Fruit fly (Drosophila melanogaster) whole organism, wandering third instar larva: ENCODE data around the gene hwt.

Experiments
- Abd-B ChIP-seq: fragments of >200 bp; optimal IDR thresholded peaks from 2 replicates; lab custom pipeline; 2017; ENCODE audit warnings: missing biosample characterization, missing genetic modification characterization
- CG32264 ChIP-seq: fragments of 200-800 bp; sonication (Bioruptor generic); optimal IDR thresholded peaks from 2 replicates; lab custom pipeline; 2016; ENCODE audit warnings: missing biosample characterization, missing genetic modification characterization
- CG9705 ChIP-seq: fragments of 200-800 bp; sonication (Bioruptor generic); optimal IDR thresholded peaks from 2 replicates; lab custom pipeline; 2018; ENCODE audit warnings: missing biosample characterization, mild to moderate bottlenecking, missing genetic modification characterization
- CrebA ChIP-seq: fragments of 200-800 bp; sonication (Bioruptor generic); optimal IDR thresholded peaks from 2 replicates; lab custom pipeline; 2016; ENCODE audit warnings: missing biosample characterization, mild to moderate bottlenecking, missing genetic modification characterization, borderline replicate concordance
- Dfd ChIP-seq: fragments of >200 bp; optimal IDR thresholded peaks from 2 replicates; lab custom pipeline; 2017; ENCODE audit warnings: missing biosample characterization, missing genetic modification characterization
- Dif ChIP-seq: fragments of 200-275, 200-300 bp; sonication (Bioruptor generic); optimal IDR thresholded peaks from 2 replicates; lab custom pipeline; 2018; ENCODE audit warnings: missing biosample characterization, missing genetic modification characterization; ENCODE audit not compliant: partially characterized antibody
- GATAd ChIP-seq: sonication (Bioruptor generic); optimal IDR thresholded peaks from 2 replicates; lab custom pipeline; 2016; ENCODE audit warnings: missing biosample characterization, missing genetic modification characterization
- HLH106 ChIP-seq: fragments of 200-800 bp; optimal IDR thresholded peaks from 3 replicates; lab custom pipeline; 2019; ENCODE audit warnings: missing biosample characterization, mild to moderate bottlenecking, missing genetic modification characterization, moderate library complexity
- Hnf4 ChIP-seq: fragments of 200-800 bp; sonication (Bioruptor generic); optimal IDR thresholded peaks from 2 replicates; lab custom pipeline; 2016; ENCODE audit warnings: missing biosample characterization, mild to moderate bottlenecking, missing genetic modification characterization
- Hr78 ChIP-seq: fragments of >200 bp; optimal IDR thresholded peaks from 2 replicates; lab custom pipeline; 2017; ENCODE audit warnings: missing biosample characterization, missing genetic modification characterization
- Hr83 ChIP-seq: fragments of 200-300 bp; sonication (Bioruptor generic); optimal IDR thresholded peaks from 2 replicates; lab custom pipeline; 2016; ENCODE audit warnings: missing biosample characterization, mild to moderate bottlenecking, missing genetic modification characterization, moderate library complexity; ENCODE audit not compliant: poor library complexity, severe bottlenecking
- Jra ChIP-seq: sonication (Bioruptor generic); optimal IDR thresholded peaks from 2 replicates; lab custom pipeline; 2016; ENCODE audit warnings: missing biosample characterization, missing genetic modification characterization
- Mio ChIP-seq: sonication (Bioruptor generic); optimal IDR thresholded peaks from 2 replicates; lab custom pipeline; 2016; ENCODE audit warnings: missing biosample characterization, missing genetic modification characterization
- Myc ChIP-seq: fragments of >200 bp; optimal IDR thresholded peaks from 2 replicates; lab custom pipeline; 2017
- N ChIP-seq: fragments of >200 bp; optimal IDR thresholded peaks from 2 replicates; lab custom pipeline; 2018; ENCODE audit warnings: missing biosample characterization, missing external identifiers, missing genetic modification characterization
- OdsH ChIP-seq: fragments of 200-800 bp; sonication (Bioruptor generic); optimal IDR thresholded peaks from 2 replicates; lab custom pipeline; 2016; ENCODE audit warnings: missing biosample characterization, mild to moderate bottlenecking, missing genetic modification characterization
- Rel ChIP-seq, 2 experiments: fragments of 200-800 bp; sonication (Bioruptor generic) in 1 of 2; optimal IDR thresholded peaks; 2 replicates in 1 of 2; 3 replicates in 1 of 2; lab custom pipeline; 2016 to 2019; ENCODE audit warnings: mild to moderate bottlenecking in 2 of 2, missing biosample characterization in 2 of 2, missing genetic modification characterization in 2 of 2, moderate library complexity in 1 of 2
- Sp1 ChIP-seq: fragments of 200-800 bp; sonication (Bioruptor generic); optimal IDR thresholded peaks from 3 replicates; lab custom pipeline; 2019; ENCODE audit warnings: missing biosample characterization, mild to moderate bottlenecking, missing genetic modification characterization, moderate library complexity
- Vsx2 ChIP-seq: fragments of 200-300, 225-300 bp; sonication (Bioruptor generic); optimal IDR thresholded peaks from 2 replicates; lab custom pipeline; 2018; ENCODE audit warnings: missing biosample characterization, missing genetic modification characterization; ENCODE audit not compliant: partially characterized antibody
- br ChIP-seq: fragments of 200-800 bp; sonication (Bioruptor generic); optimal IDR thresholded peaks from 2 replicates; lab custom pipeline; 2016; ENCODE audit warnings: missing biosample characterization, missing genetic modification characterization
- brk ChIP-seq: fragments of 200-800 bp; sonication (Bioruptor generic); optimal IDR thresholded peaks from 2 replicates; lab custom pipeline; 2016; ENCODE audit warnings: missing biosample characterization, mild to moderate bottlenecking, missing genetic modification characterization
- dl ChIP-seq, 2 experiments: fragments of 175-275, 200-275 bp in 1 of 2; fragments of 200-275 bp in 1 of 2; sonication (Bioruptor generic); optimal IDR thresholded peaks; lab custom pipeline; 2018; ENCODE audit warnings: mild to moderate bottlenecking in 2 of 2, missing biosample characterization in 2 of 2, missing genetic modification characterization in 2 of 2, moderate library complexity in 2 of 2; ENCODE audit not compliant: partially characterized antibody in 2 of 2, insufficient read depth in 1 of 2
- dmrt93B ChIP-seq: fragments of 200-800 bp; sonication (Bioruptor generic); optimal IDR thresholded peaks from 2 replicates; lab custom pipeline; 2018; ENCODE audit warnings: missing biosample characterization, mild to moderate bottlenecking, missing genetic modification characterization
- ey ChIP-seq: fragments of 200-800 bp; sonication (Bioruptor generic); optimal IDR thresholded peaks from 2 replicates; lab custom pipeline; 2016; ENCODE audit warnings: missing biosample characterization, missing genetic modification characterization
- foxo ChIP-seq, 2 experiments: fragments of 200-800 bp; sonication (Bioruptor generic); optimal IDR thresholded peaks; 2 replicates in 1 of 2; 3 replicates in 1 of 2; lab custom pipeline; 2016 to 2017; ENCODE audit warnings: missing biosample characterization in 2 of 2, missing genetic modification characterization in 2 of 2
- fru ChIP-seq: fragments of 200-800 bp; sonication (Bioruptor generic); optimal IDR thresholded peaks from 3 replicates; lab custom pipeline; 2016; ENCODE audit warnings: missing biosample characterization, mild to moderate bottlenecking, missing genetic modification characterization
- h ChIP-seq: fragments of 200-800 bp; sonication (Bioruptor generic); optimal IDR thresholded peaks from 3 replicates; lab custom pipeline; 2016; ENCODE audit warnings: missing biosample characterization, mild to moderate bottlenecking, missing genetic modification characterization
- jim ChIP-seq: fragments of 175-275, 200-325 bp; sonication (Bioruptor generic); optimal IDR thresholded peaks from 2 replicates; lab custom pipeline; 2016; ENCODE audit warnings: missing biosample characterization, mild to moderate bottlenecking, missing genetic modification characterization
- lola ChIP-seq: fragments of >200 bp; optimal IDR thresholded peaks from 2 replicates; lab custom pipeline; 2017; ENCODE audit warnings: missing biosample characterization, missing genetic modification characterization
- psq ChIP-seq: fragments of 200-800 bp; sonication (Bioruptor generic); optimal IDR thresholded peaks from 3 replicates; lab custom pipeline; 2017; ENCODE audit warnings: missing biosample characterization, mild to moderate bottlenecking, missing genetic modification characterization, moderate library complexity
- rgr ChIP-seq: fragments of 200-800 bp; sonication (Bioruptor generic); optimal IDR thresholded peaks from 3 replicates; lab custom pipeline; 2016; ENCODE audit warnings: missing biosample characterization, mild to moderate bottlenecking, missing genetic modification characterization
- sage ChIP-seq: fragments of 200-800 bp; sonication (Bioruptor generic); optimal IDR thresholded peaks from 2 replicates; lab custom pipeline; 2016; ENCODE audit warnings: missing biosample characterization, mild to moderate bottlenecking, missing genetic modification characterization
- sv ChIP-seq: fragments of 200-800 bp; sonication (Bioruptor generic); optimal IDR thresholded peaks from 3 replicates; lab custom pipeline; 2016; ENCODE audit warnings: missing biosample characterization, missing genetic modification characterization
- usp ChIP-seq: fragments of >200 bp; optimal IDR thresholded peaks from 2 replicates; lab custom pipeline; 2017; ENCODE audit warnings: missing biosample characterization, missing genetic modification characterization
- woc ChIP-seq: sonication (Bioruptor generic); optimal IDR thresholded peaks from 2 replicates; lab custom pipeline; 2016; ENCODE audit warnings: missing biosample characterization, mild to moderate bottlenecking, missing genetic modification characterization

Gene hwt

DNA sequence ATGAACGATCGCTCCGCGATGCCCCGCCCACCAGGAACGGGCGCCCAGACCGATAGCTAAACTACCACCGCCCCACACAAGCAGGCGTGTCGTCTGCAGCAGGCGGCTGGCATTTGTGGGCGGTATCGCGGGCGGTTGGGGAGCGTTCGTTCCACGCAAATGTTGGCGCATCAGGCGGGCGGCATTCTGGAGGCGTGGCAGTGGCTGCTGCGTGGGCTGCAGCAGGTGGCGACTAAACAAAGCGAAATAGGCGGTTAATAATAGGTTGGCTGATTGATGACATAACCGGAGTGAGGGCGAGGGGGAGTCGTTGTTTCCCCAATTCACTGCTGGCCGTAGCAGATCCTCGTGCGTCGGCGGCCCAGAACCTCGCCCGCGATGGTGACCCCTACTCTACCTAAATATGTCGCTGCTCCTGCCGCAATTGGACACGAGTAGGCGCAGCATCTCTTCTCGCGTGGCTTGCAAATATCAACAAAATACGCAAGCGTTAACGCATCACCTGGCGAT lies 26.9 kb upstream of the hwt start:
- no peak for TF ChIP-seq Jra
- no peak for TF ChIP-seq HLH106 (tag; lab: Kevin White, UChicago)
- TF ChIP-seq Mio (GFP tag; lab: Kevin White, UChicago) = no peak
- TF ChIP-seq dl (GFP tag; optimal IDR thresholded peaks at IDR 0.05; lab: Kevin White, UChicago; ENCODE audit: insufficient read depth in 1 of 2, partially characterized antibody in 2 of 2) = no peak

DNA sequence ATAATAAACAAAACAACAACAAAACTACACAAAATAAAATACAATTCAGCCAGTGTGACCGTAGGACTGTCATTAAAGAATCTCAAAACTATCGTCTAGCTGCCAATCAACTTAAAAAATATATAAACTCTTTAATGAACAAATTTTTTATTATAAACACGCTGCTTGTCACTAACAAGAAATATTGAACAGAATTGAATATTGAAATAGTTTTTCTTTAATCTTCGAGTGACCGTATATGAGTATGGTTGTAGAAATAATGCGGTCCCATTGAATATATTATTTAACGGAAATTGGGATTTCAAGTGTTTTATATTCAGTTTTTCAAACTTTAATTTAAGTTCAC lies 23.8 kb upstream of the hwt start, which contains the start of gene LIMK1:
TSS of gene LIMK1 (minus strand) at position 73 of the 346 bp plus-strand sequence.
- TF ChIP-seq Rel (GFP tag; optimal IDR thresholded peaks at IDR 0.05; lab: Kevin White, UChicago) (no peak), Rel (tag; optimal IDR thresholded peaks at IDR 0.05; lab: Kevin White, UChicago) (peak; percentile 65), Myc (lab: Kevin White, UChicago) (no peak)
- TF ChIP-seq, all 38 proteins: peak for 1

DNA sequence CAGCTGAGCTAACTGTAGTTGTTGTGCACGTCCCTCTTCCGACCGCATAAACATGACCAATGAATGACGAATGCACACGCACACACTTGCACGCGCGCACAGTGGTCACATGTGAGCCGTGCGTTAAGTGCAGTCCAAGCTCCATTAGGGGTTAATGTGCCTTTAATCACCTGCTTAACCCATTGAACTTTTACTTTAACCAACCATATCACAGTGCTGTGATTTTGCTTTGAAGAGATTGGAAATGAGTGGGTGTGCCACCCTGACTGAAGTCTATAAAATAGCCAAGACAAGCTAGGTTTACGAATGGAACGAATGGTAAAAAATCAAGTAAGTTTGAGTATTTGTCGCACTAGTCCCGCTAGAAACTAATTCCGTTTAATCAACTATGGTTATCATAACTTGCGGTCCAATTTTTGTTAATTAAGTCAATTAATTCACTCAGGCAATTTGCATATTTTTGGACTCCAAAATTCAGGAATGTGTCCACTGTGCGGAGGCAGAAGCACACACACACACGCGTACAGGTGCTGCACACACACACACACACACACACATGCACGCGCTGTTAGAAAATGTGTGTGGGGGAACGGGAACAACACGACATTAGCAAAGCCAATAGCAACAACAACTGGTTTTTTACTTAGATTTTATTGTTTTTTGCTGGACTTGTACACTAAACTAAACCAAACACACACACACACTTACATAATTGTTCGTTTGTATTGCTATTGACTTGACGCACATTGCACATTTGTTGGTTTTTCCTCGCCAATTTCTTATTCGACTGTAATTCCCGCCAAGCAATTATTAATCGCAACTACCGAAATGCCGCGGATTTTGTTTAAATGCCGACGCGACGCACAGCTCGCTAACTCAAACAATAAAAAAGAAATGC lies 23.2 kb upstream of the hwt start:
- peak; percentile 76 for TF ChIP-seq br (GFP tag; lab: Kevin White, UChicago)
- TF ChIP-seq sage = no peak
- TF ChIP-seq Jra = peak; percentile 62
- TF ChIP-seq psq (GFP tag; lab: Kevin White, UChicago) = peak; percentile 64
- TF ChIP-seq Mio (GFP tag; lab: Kevin White, UChicago) = no peak
- no peak for TF ChIP-seq sv
- no peak for TF ChIP-seq Dif (GFP tag; lab: Kevin White, UChicago)
- TF ChIP-seq GATAd (GFP tag; lab: Kevin White, UChicago) = no peak
- TF ChIP-seq Hr78 (GFP tag; lab: Kevin White, UChicago) = no peak
- peak; percentile 77 for TF ChIP-seq fru (GFP tag; lab: Kevin White, UChicago)
- peak; percentile 50 for TF ChIP-seq N
- no peak for TF ChIP-seq Hnf4 (GFP tag; lab: Kevin White, UChicago)
- TF ChIP-seq CG9705 (GFP tag; lab: Kevin White, UChicago) = peak; percentile 51
- peak; percentile 67 for TF ChIP-seq dmrt93B (GFP tag; lab: Kevin White, UChicago)
- TF ChIP-seq HLH106 (tag; lab: Kevin White, UChicago) = peak; percentile 60
- peak; percentile 60 for TF ChIP-seq OdsH (GFP tag; lab: Kevin White, UChicago)
- TF ChIP-seq Sp1 (GFP tag; lab: Kevin White, UChicago) = peak; percentile 59
- TF ChIP-seq brk (GFP tag; lab: Kevin White, UChicago) = no peak
- TF ChIP-seq ey (GFP tag; lab: Kevin White, UChicago) = peak; percentile 69
- TF ChIP-seq h (GFP tag; lab: Kevin White, UChicago) = peak; percentile 68
- peak in 1 of 2 experiments; percentile 61 for TF ChIP-seq foxo (GFP tag; optimal IDR thresholded peaks at IDR 0.05; lab: Kevin White, UChicago)
- no peak for TF ChIP-seq usp (GFP tag; lab: Kevin White, UChicago)
- TF ChIP-seq Rel (GFP tag; optimal IDR thresholded peaks at IDR 0.05; lab: Kevin White, UChicago) = no peak
- TF ChIP-seq Rel (tag; optimal IDR thresholded peaks at IDR 0.05; lab: Kevin White, UChicago) = no peak
- peak; percentile 85 for TF ChIP-seq woc (GFP tag; lab: Kevin White, UChicago)
- no peak for TF ChIP-seq jim (GFP tag; lab: Kevin White, UChicago)
- TF ChIP-seq dl (GFP tag; optimal IDR thresholded peaks at IDR 0.05; lab: Kevin White, UChicago; ENCODE audit: insufficient read depth in 1 of 2, partially characterized antibody in 2 of 2) = no peak
- no peak for TF ChIP-seq lola
- TF ChIP-seq rgr (GFP tag; lab: Kevin White, UChicago) = peak; percentile 47

DNA sequence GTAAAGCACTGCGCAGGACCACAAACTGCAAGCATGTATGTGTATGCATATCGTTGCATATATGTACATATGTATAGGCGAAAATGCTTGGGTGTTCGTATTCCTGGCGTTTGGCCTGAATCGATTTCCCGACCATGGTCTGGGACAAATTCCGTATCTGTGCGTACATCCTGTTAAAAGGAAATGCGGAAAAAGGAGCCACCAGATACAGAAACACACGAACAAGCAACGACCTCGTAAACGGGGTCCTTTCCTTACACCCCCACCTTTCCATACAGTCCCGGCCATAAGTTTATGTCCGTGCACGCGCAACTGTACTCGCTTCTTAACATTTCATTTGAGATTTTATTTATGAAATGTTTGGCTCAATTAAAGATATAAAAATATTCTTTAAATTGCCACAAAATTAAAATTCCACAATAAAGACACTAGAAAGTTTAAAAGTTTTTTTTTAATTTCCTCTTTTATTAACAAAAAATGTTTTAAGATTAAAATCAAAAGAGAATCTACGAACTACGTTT lies 15.7 kb upstream of the hwt start:
- TF ChIP-seq jim (GFP tag; lab: Kevin White, UChicago) (no peak), psq (GFP tag; lab: Kevin White, UChicago) (no peak), Vsx2 (GFP tag; lab: Kevin White, UChicago) (no peak), CrebA (GFP tag; lab: Kevin White, UChicago) (no peak), Dif (GFP tag; lab: Kevin White, UChicago) (no peak), Hr83 (GFP tag; lab: Kevin White, UChicago) (no peak), foxo (GFP tag; optimal IDR thresholded peaks at IDR 0.05; lab: Kevin White, UChicago) (no peak), ey (GFP tag; lab: Kevin White, UChicago) (no peak), Mio (GFP tag; lab: Kevin White, UChicago) (no peak), Dfd (GFP tag; lab: Kevin White, UChicago) (no peak), Sp1 (GFP tag; lab: Kevin White, UChicago) (no peak), N (no peak), Jra (no peak), CG32264 (GFP tag; lab: Kevin White, UChicago) (no peak), usp (GFP tag; lab: Kevin White, UChicago) (no peak), Hnf4 (GFP tag; lab: Kevin White, UChicago) (no peak), Myc (lab: Kevin White, UChicago) (no peak), HLH106 (tag; lab: Kevin White, UChicago) (no peak), Abd-B (no peak)
